Fruit fly (Drosophila melanogaster) whole organism, prepupa: ENCODE measurements around the gene CG42750.

Source experiments
- Blimp-1 ChIP-seq: fragments of 200-800 bp; sonication (Bioruptor generic); optimal IDR thresholded peaks from 3 replicates; lab custom pipeline; 2017; ENCODE audit warnings: missing biosample characterization, missing genetic modification characterization, mild to moderate bottlenecking, moderate library complexity, missing genetic modification reagents
- Eip93F ChIP-seq: fragments of 200-800 bp; sonication (Bioruptor generic); optimal IDR thresholded peaks from 2 replicates; lab custom pipeline; 2016; ENCODE audit warnings: missing biosample characterization, mild to moderate bottlenecking, missing genetic modification characterization
- ss ChIP-seq, 2 experiments: fragments of 200-800 bp; sonication (Bioruptor generic); optimal IDR thresholded peaks; 2 replicates in 1 of 2; 3 replicates in 1 of 2; lab custom pipeline; 2017 to 2018; ENCODE audit warnings: mild to moderate bottlenecking in 2 of 2, missing biosample characterization in 2 of 2, missing genetic modification characterization in 2 of 2, moderate library complexity in 1 of 2

- TF ChIP-seq Eip93F (no peak), ss (GFP tag; optimal IDR thresholded peaks at IDR 0.05; lab: Kevin White, UChicago) (no peak), Blimp-1 (no peak)
Observed at dm6 chr2L:18309346-18309745, 33.8 kb upstream of the CG42750 start, which contains the start of gene CG43354.
